Worm (Caenorhabditis elegans): ENCODE data around the gene spin-1.

spin-1 gene

DNA sequence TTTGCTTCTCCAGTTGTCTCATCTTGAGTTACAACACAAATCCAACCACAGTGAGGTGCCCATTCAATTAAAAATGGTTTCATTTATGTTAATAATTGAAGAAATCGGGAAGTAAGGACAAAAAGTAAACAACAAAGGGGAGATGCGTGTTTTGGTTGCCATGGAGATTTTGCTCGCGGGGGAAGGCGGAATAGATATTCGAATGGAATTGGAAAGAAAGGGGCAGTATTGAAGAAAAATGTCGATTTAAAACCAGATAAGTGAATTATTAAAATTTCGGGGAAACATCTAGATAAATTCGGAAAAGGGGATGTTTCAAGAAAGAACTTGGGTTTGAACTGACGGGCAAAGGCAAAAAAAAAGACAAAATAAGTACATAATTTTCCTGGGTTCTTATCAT, 35.8 kb downstream of the spin-1 start, which contains the start of gene che-11:
Gene che-11 (minus strand): TSS at position 101 of the 400 bp plus-strand sequence.
- TF ChIP-seq daf-8 (GFP tag; IDR thresholded peaks at IDR 0.05) = no peak

DNA sequence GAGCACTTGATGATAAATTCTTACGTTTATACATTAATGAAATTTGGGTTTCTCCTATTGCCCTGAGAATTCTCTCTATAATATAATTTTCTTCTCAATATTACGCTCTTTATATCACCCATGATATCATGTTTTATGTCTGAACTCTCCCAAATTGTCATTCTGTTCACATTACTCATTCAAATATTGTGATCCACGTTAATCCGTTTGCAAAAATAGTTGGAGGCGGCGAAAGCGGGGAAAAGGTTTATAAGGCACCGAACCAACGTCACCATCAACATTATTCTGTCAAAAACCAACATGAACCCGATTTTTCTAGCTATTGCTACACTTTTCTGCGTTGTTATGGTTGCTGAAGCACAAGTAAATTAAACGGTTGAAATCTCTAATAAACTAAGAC, 38.1 kb downstream of the spin-1 start, which contains the start of gene C27A7.8:
Gene C27A7.8 (plus strand): TSS at position 301 of the 400 bp plus-strand sequence.
- no peak for TF ChIP-seq tra-1 (GFP tag; IDR thresholded peaks at IDR 0.05)
- no peak for TF ChIP-seq nhr-77 (tag; optimal IDR thresholded peaks at IDR 0.05)
- TF ChIP-seq nhr-10 (tag; optimal IDR thresholded peaks at IDR 0.05) = no peak
- no peak for TF ChIP-seq lin-15B (tag; optimal IDR thresholded peaks at IDR 0.05)
- no peak for TF ChIP-seq dpl-1 (GFP tag; optimal IDR thresholded peaks at IDR 0.05)
- TF ChIP-seq nhr-42 (GFP tag; IDR thresholded peaks at IDR 0.05) = no peak
- TF ChIP-seq F26F4.8 (GFP tag; conservative IDR thresholded peaks at IDR 0.05) = no peak
- TF ChIP-seq ceh-44 (GFP tag; IDR thresholded peaks at IDR 0.05) = no peak
- no peak for TF ChIP-seq Y5F2A.4 (GFP tag; optimal IDR thresholded peaks at IDR 0.05)
- TF ChIP-seq skn-1 (tag; optimal IDR thresholded peaks at IDR 0.05) = no peak
- TF ChIP-seq nhr-237 (tag; optimal IDR thresholded peaks at IDR 0.05) = no peak
- no peak for TF ChIP-seq mxl-2 (GFP tag; conservative IDR thresholded peaks at IDR 0.05)

DNA sequence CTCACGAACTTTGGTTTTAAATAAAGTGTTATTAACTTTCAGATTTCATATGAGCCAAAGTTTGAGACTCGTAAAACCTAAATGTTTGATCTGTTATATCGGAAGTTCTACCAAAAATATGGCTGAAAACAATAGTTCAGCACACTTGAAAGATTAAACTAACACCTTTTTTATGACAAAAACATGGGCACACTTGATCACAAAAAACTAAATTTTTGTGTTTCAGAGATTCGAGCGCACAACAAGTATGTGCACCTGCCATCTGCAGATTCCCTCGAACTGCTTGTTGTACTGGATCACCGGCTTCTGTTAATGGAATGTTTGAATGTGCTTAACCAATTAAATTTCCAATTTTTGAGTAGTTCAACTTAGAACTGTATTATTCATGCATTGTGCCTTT, 39.0 kb downstream of the spin-1 start:
- TF ChIP-seq Y5F2A.4 (GFP tag; optimal IDR thresholded peaks at IDR 0.05) (no peak), unc-62 (GFP tag; optimal IDR thresholded peaks at IDR 0.05 in 1 of 2) (peak in 1 of 2 experiments; percentile 91), unc-62 (tag; optimal IDR thresholded peaks at IDR 0.05) (no peak)

DNA sequence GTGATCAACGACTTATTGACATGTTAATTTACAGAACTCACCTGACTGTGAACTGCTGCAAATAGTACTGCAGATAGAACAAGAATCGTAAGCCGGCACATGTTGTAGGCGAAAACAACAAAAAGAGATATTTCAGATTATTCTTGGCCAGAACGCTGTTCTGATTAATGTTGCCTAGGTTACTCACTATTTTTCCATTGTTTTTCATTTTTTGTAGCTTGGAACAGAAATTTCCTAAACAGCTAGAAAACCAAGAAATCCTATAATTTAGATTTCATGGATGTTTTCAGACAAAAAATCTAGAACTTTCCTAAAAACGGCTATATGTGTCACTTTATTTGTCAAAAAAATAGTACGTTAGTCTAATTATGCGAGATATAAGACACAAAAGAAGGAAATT, 39.8 kb downstream of the spin-1 start, which contains the start of gene C27A7.9:
Gene C27A7.9 (minus strand): TSS at position 101 of the 400 bp plus-strand sequence.
- TF ChIP-seq nhr-111 (GFP tag; optimal IDR thresholded peaks at IDR 0.05) (no peak), zag-1 (tag; optimal IDR thresholded peaks at IDR 0.05) (no peak), unc-62 (GFP tag; optimal IDR thresholded peaks at IDR 0.05 in 1 of 2) (peak in 1 of 2 experiments; percentile 27), unc-62 (tag; optimal IDR thresholded peaks at IDR 0.05) (no peak)

DNA sequence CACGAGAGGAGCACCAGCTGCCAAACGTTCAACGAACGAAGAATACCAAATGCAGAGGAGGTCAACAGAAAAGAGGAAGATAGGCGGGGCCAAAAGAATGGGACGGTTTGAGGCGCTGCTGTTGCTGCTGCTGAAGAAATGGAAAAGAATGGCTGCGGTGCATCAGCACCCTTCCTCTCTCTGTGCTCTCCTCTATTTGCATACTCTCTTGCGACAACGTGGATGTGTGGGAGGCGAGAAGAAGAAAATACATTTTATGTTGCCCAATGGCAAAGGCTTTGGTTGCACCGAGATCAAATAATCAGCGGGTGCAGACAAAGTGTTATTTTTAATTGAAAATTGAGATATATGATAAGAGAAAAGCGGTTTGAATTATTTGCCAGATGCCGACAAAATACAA, 43.6 kb downstream of the spin-1 start:
- TF ChIP-seq nhr-6 (tag; optimal IDR thresholded peaks at IDR 0.05) (peak; percentile 4), dmd-6 (GFP tag; IDR thresholded peaks at IDR 0.05) (peak; percentile 28; the same call in 1 of the 2 replicates), ceh-20 (GFP tag; IDR thresholded peaks at IDR 0.05) (peak; percentile 12; the same call in 1 of the 2 replicates), nhr-48 (tag; optimal IDR thresholded peaks at IDR 0.05) (peak; percentile 75), mxl-3 (GFP tag; optimal IDR thresholded peaks at IDR 0.05) (peak; percentile 46), ceh-62 (tag; optimal IDR thresholded peaks at IDR 0.05) (no peak)

DNA sequence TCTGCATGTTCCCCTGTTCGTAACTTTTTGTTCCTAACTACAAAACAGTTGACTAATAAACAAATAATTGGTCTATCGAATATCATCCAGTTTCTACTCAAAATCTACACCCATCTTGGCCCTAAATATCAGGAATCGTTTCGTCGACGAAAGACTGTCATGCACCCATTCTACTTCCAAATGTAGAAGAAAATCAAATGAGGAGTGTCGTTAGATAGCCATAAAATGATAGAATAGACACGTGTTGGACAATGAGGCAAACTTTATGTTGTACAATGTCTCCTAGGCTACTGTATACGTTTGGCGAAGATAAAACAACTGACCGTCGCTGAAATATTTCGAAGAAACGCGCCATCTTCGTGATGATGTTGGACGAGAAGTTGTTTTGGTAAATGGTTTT, 45.2 kb downstream of the spin-1 start:
- no peak for TF ChIP-seq daf-8 (GFP tag; IDR thresholded peaks at IDR 0.05)
- TF ChIP-seq spr-3 (GFP tag; optimal IDR thresholded peaks at IDR 0.05) = no peak

DNA sequence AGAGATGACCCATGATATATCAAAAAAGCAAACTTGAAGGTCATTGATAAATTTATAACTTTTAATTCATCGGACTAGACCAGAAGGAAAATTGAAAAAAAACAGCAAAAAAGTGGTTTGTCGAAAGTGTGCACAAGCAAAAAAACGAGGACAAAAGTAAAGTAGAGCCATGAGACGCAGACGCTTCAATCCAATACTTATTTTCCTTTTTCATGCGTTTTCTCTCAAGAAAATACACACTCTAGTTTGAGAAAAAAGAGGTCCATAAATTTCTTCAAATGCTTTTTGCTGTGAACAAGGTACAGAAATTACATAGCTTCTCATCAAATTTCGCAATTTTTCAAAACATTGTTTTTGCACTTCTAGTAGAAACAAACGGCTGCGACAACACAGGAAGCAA, 46.4 kb downstream of the spin-1 start:
- TF ChIP-seq fos-1 (tag; optimal IDR thresholded peaks at IDR 0.05) = no peak
- TF ChIP-seq nhr-111 (GFP tag; optimal IDR thresholded peaks at IDR 0.05) = no peak
- TF ChIP-seq gei-8 (GFP tag; optimal IDR thresholded peaks at IDR 0.05) = no peak
- no peak for TF ChIP-seq nhr-11 (tag; optimal IDR thresholded peaks at IDR 0.05)
- TF ChIP-seq zip-2 (tag; optimal IDR thresholded peaks at IDR 0.05) = no peak
- no peak for TF ChIP-seq unc-39 (tag; optimal IDR thresholded peaks at IDR 0.05)
- TF ChIP-seq nhr-237 (tag; optimal IDR thresholded peaks at IDR 0.05) = no peak
- no peak for TF ChIP-seq mdl-1 (tag; optimal IDR thresholded peaks at IDR 0.05)
- no peak for TF ChIP-seq ceh-32 (tag; optimal IDR thresholded peaks at IDR 0.05; ENCODE audit: poor library complexity)
- TF ChIP-seq unc-62 (GFP tag; optimal IDR thresholded peaks at IDR 0.05 in 1 of 2) = no peak
- TF ChIP-seq unc-62 (tag; optimal IDR thresholded peaks at IDR 0.05) = no peak
- no peak for TF ChIP-seq dmd-9 (GFP tag; IDR thresholded peaks at IDR 0.05)
